Worm (Caenorhabditis elegans): ENCODE measurements around the gene K08H2.3.

K08H2.3 gene

DNA sequence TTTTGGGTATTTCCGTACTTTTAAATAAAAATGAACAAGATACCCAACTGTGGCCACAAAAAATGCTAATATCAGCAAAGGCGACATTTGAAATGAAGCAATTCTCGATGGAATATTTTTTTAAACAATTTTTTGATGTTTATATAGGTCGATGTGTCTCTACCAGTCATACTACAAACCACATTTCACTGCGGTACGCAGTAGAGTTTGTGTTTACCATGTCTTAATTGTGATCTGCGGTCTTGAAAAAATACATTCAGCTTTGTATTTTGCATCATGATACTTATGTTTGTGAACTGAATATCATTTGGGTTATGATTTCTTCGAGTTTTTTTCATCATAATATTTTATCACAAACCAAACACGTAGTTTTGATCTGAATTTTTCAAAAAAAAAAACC is 46.9 kb downstream of the K08H2.3 start, which contains the start of gene cyp-14A4:
cyp-14A4 (minus strand) TSS at position 107 of the 400 bp plus-strand sequence.
- TF ChIP-seq daf-8 (GFP tag; IDR thresholded peaks at IDR 0.05) (no peak), nhr-42 (GFP tag; IDR thresholded peaks at IDR 0.05) (no peak), daf-16 (GFP tag; optimal IDR thresholded peaks at IDR 0.05) (no peak), daf-16 (tag; optimal IDR thresholded peaks at IDR 0.05) (peak; percentile 91), nhr-102 (tag; optimal IDR thresholded peaks at IDR 0.05) (no peak), nhr-25 (tag; optimal IDR thresholded peaks at IDR 0.05; ENCODE audit: borderline replicate concordance, insufficient read depth) (no peak), fkh-10 (GFP tag; optimal IDR thresholded peaks at IDR 0.05) (no peak), nhr-28 (tag; optimal IDR thresholded peaks at IDR 0.05) (peak; percentile 38), nhr-41 (GFP tag; IDR thresholded peaks at IDR 0.05) (no peak), nhr-6 (tag; optimal IDR thresholded peaks at IDR 0.05) (no peak), tag-97 (GFP tag; IDR thresholded peaks at IDR 0.05) (no peak)

DNA sequence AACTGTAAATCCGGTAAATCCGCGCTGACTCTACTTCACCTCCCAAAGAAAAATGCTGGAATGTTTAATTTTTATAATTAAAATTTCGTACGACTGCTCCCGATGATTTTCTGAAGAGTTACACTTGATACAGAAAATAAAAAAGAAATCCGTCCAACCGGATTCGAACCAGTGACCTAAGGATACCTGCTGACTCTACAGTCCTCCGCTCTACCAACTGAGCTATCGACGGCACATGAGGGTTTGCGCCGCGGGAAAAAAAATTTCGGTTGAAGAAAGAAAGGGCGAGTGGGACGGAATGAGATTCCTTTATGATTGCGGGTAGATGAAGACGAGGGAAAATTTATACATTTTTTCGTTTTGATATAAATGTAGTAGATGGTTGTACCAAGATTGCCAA is 47.4 kb downstream of the K08H2.3 start:
- no peak for TF ChIP-seq sdz-12 (GFP tag; optimal IDR thresholded peaks at IDR 0.05)
- TF ChIP-seq ztf-7 (tag; optimal IDR thresholded peaks at IDR 0.05): no peak
- TF ChIP-seq Y105C5A.15 (GFP tag; IDR thresholded peaks at IDR 0.05): 0 out of 2 replicates have a peak, but pooled peaks have one; percentile 37
- TF ChIP-seq F26F4.8 (GFP tag; conservative IDR thresholded peaks at IDR 0.05): peak; percentile 72; the same call in 1 of the 2 replicates
- no peak for TF ChIP-seq mdt-29 (GFP tag; IDR thresholded peaks at IDR 0.05)
- TF ChIP-seq nhr-42 (GFP tag; IDR thresholded peaks at IDR 0.05): 0 out of 2 replicates have a peak, but pooled peaks have one; percentile 13
- 0 out of 2 replicates have a peak, but pooled peaks have one; percentile 23 for TF ChIP-seq zfp-3 (GFP tag; conservative IDR thresholded peaks at IDR 0.05)
- TF ChIP-seq egl-27 (tag; optimal IDR thresholded peaks at IDR 0.05): no peak
- TF ChIP-seq lin-1 (GFP tag; IDR thresholded peaks at IDR 0.05): no peak
- TF ChIP-seq vab-7 (GFP tag; IDR thresholded peaks at IDR 0.05): 0 out of 2 replicates have a peak, but pooled peaks have one; percentile 61
- no peak for TF ChIP-seq dmd-9 (GFP tag; IDR thresholded peaks at IDR 0.05)
- TF ChIP-seq madf-5 (GFP tag; IDR thresholded peaks at IDR 0.05): peak in 1 of 2 experiments; percentile 58; a peak in 1 of 4 replicates
- peak; percentile 19 for TF ChIP-seq duxl-1 (tag; optimal IDR thresholded peaks at IDR 0.05; ENCODE audit: poor library complexity)
- TF ChIP-seq nhr-48 (tag; optimal IDR thresholded peaks at IDR 0.05): peak; percentile 16
- peak; percentile 78 for TF ChIP-seq lim-7 (GFP tag; IDR thresholded peaks at IDR 0.05)
- peak in 1 of 2 experiments; percentile 52 for TF ChIP-seq daf-16 (GFP tag; optimal IDR thresholded peaks at IDR 0.05)
- TF ChIP-seq daf-16 (tag; optimal IDR thresholded peaks at IDR 0.05): peak; percentile 17
- TF ChIP-seq snpc-1.2 (GFP tag; IDR thresholded peaks at IDR 0.05): 0 out of 2 replicates have a peak, but pooled peaks have one; percentile 37
- TF ChIP-seq hmg-1.1 (GFP tag; IDR thresholded peaks at IDR 0.05): peak; percentile 15; the same call in 1 of the 2 replicates
- TF ChIP-seq skn-1 (tag; optimal IDR thresholded peaks at IDR 0.05): no peak
- no peak for TF ChIP-seq nhr-28 (tag; optimal IDR thresholded peaks at IDR 0.05)
- TF ChIP-seq dmd-6 (GFP tag; IDR thresholded peaks at IDR 0.05): peak; percentile 17; the same call in 1 of the 2 replicates
- TF ChIP-seq pha-4 (GFP tag; IDR thresholded peaks at IDR 0.05): peak; percentile 73
- no peak for TF ChIP-seq pha-4 (tag; optimal IDR thresholded peaks at IDR 0.05)
- no peak for TF ChIP-seq tra-1 (GFP tag; IDR thresholded peaks at IDR 0.05)
- peak; percentile 81 for TF ChIP-seq egl-43 (GFP tag; IDR thresholded peaks at IDR 0.05)

ce11 chrX:13286533-13286932 is 49.3 kb downstream of the K08H2.3 start, which contains the start of gene R04D3.2:
R04D3.2 (minus strand) TSS chrX:13286633.
- TF ChIP-seq attf-4 (tag; optimal IDR thresholded peaks at IDR 0.05) (no peak), pqm-1 (tag; optimal IDR thresholded peaks at IDR 0.05) (no peak), T20F7.1 (GFP tag; optimal IDR thresholded peaks at IDR 0.05) (no peak), nhr-76 (tag; optimal IDR thresholded peaks at IDR 0.05) (no peak), unc-39 (tag; optimal IDR thresholded peaks at IDR 0.05) (no peak), dve-1 (tag; optimal IDR thresholded peaks at IDR 0.05; ENCODE audit: insufficient read depth) (no peak), nhr-6 (tag; optimal IDR thresholded peaks at IDR 0.05) (no peak), rbr-2 (tag; optimal IDR thresholded peaks at IDR 0.05) (no peak), nhr-102 (tag; optimal IDR thresholded peaks at IDR 0.05) (no peak), spr-1 (tag; optimal IDR thresholded peaks at IDR 0.05) (no peak), spr-3 (GFP tag; optimal IDR thresholded peaks at IDR 0.05) (no peak)
